Fruit fly (Drosophila melanogaster): ENCODE data around the gene CG46281.
A peak's percentile ranks its signal among the peaks of the same experiment; 100 is the strongest.

The CG46281 gene

DNA sequence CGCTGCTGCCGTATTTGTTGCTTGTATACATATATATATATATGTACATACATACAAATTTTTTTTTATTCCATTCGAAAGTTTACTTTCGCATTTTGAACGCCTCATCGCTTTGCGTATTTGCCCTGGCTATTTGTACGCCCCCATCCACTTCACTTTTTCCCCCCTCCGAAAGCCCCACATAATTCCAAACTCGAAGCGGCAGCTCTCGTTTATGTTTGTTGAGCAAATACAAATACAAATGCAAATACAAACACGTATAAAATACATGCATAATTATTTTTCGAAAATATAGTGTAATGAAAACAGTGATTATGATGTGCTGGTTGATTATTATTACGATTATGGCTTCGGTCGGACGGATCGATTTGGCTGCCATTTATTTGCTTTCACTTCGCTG is 37.9 kb upstream of the CG46281 start (continued):
- no peak for TF ChIP-seq zf30C (GFP tag; optimal IDR thresholded peaks at IDR 0.05)
- TF ChIP-seq CG2199 (GFP tag; IDR thresholded peaks at IDR 0.05), result peak; percentile 59; the same call in 1 of the 3 replicates
- peak; percentile 64 for TF ChIP-seq Hsf (GFP tag; optimal IDR thresholded peaks at IDR 0.05)
- peak; percentile 82 for TF ChIP-seq CG13296 (GFP tag; optimal IDR thresholded peaks at IDR 0.05)
- TF ChIP-seq Adf1 (GFP tag; IDR thresholded peaks at IDR 0.05), result no peak

DNA sequence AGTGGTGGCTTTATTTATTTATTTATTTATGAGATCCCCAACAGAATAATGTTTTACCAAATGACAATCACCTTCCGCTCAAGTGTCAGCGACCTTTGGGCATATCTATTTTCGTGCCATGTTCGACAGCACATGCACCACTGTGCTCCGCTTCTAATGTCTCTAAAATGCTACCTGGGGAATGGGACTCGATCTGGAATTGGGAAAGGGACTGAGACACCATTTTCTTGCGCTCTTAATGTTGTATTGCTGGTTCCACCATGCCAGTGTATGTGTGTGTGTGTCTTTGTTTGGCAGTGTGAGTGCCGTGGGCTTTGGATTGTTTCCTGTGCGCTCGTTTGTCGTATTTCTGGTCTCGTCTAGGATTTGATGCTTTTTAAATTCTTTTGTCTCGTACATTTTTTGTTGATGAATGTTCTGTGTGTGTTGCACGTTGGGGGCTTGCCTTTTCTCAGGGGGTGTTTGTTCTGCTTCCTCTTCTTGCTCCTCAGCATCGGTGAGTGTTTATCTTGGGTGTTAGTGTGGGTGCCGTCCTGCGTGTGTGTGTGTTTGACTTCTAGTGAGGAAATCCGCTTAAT is 35.2 kb upstream of the CG46281 start:
- TF ChIP-seq CG7963 (GFP tag; IDR thresholded peaks at IDR 0.05; ENCODE audit: partially characterized antibody) (peak; percentile 44; the same call in 1 of the 3 replicates), CG15479 (GFP tag; optimal IDR thresholded peaks at IDR 0.05) (peak; percentile 56), z (GFP tag; IDR thresholded peaks at IDR 0.05) (peak; percentile 56; the same call in 1 of the 3 replicates), ci (GFP tag; IDR thresholded peaks at IDR 0.05) (peak; percentile 24; the same call in 1 of the 3 replicates), CG14860 (GFP tag; IDR thresholded peaks at IDR 0.05; ENCODE audit: partially characterized antibody) (peak; percentile 26; the same call in 1 of the 3 replicates), CoRest (tag; optimal IDR thresholded peaks at IDR 0.05) (peak; percentile 25), zen (tag; optimal IDR thresholded peaks at IDR 0.05) (peak; percentile 69), Camta (GFP tag; optimal IDR thresholded peaks at IDR 0.05) (no peak), unpg (GFP tag; optimal IDR thresholded peaks at IDR 0.05) (no peak), ash1 (GFP tag; optimal IDR thresholded peaks at IDR 0.05) (no peak), tll (GFP tag; optimal IDR thresholded peaks at IDR 0.05) (peak in 1 of 2 experiments; percentile 52), Sox102F (GFP tag; optimal IDR thresholded peaks at IDR 0.05) (no peak), CG6791 (GFP tag; IDR thresholded peaks at IDR 0.05; ENCODE audit: partially characterized antibody) (0 out of 3 replicates have a peak, but pooled peaks have one; percentile 39), Nf-YC (tag; optimal IDR thresholded peaks at IDR 0.05) (peak; percentile 92), vvl (GFP tag; IDR thresholded peaks at IDR 0.05) (no peak), Tbp (GFP tag; optimal IDR thresholded peaks at IDR 0.05) (no peak), phol (tag; optimal IDR thresholded peaks at IDR 0.05) (peak; percentile 27), CG14710 (tag; optimal IDR thresholded peaks at IDR 0.05) (no peak), row (GFP tag; IDR thresholded peaks at IDR 0.05) (peak; percentile 71), Sry-β (GFP tag; optimal IDR thresholded peaks at IDR 0.05) (no peak), CG15696 (tag; optimal IDR thresholded peaks at IDR 0.05) (no peak), CG4282 (GFP tag; optimal IDR thresholded peaks at IDR 0.05) (peak; percentile 90), oc (tag; optimal IDR thresholded peaks at IDR 0.05) (peak; percentile 43), pros (GFP tag; optimal IDR thresholded peaks at IDR 0.05) (peak; percentile 10), bbx (GFP tag; IDR thresholded peaks at IDR 0.05; ENCODE audit: partially characterized antibody) (peak; percentile 40; the same call in 1 of the 2 replicates), Mrtf (GFP tag; IDR thresholded peaks at IDR 0.05) (0 out of 3 replicates have a peak, but pooled peaks have one; percentile 27), crol (GFP tag; IDR thresholded peaks at IDR 0.05) (peak; percentile 37; the same call in 1 of the 2 replicates), kni (GFP tag; optimal IDR thresholded peaks at IDR 0.05) (peak; percentile 77), Nf-YB (GFP tag; optimal IDR thresholded peaks at IDR 0.05) (peak; percentile 94), CG8478 (optimal IDR thresholded peaks at IDR 0.05) (peak; percentile 71), yki (optimal IDR thresholded peaks at IDR 0.05) (peak; percentile 6), wdn (GFP tag; IDR thresholded peaks at IDR 0.05) (no peak), Jarid2 (GFP tag; optimal IDR thresholded peaks at IDR 0.05) (peak; percentile 15), CG17385 (GFP tag; optimal IDR thresholded peaks at IDR 0.05) (peak; percentile 29), D (optimal IDR thresholded peaks at IDR 0.05) (peak; percentile 69), D (GFP tag; optimal IDR thresholded peaks at IDR 0.05) (no peak), CG2875 (GFP tag; optimal IDR thresholded peaks at IDR 0.05) (no peak), zf30C (GFP tag; optimal IDR thresholded peaks at IDR 0.05) (peak; percentile 14), CG7271 (tag; optimal IDR thresholded peaks at IDR 0.05) (no peak), seq (GFP tag; IDR thresholded peaks at IDR 0.05) (peak; percentile 30; the same call in 1 of the 2 replicates), cg (GFP tag; optimal IDR thresholded peaks at IDR 0.05) (peak; percentile 95)

Measured in whole organism, embryonic.